Worm (Caenorhabditis elegans) whole organism, L2 larva: Measurements from ENCODE around the gene prx-1.

Experiments used
- lin-11 ChIP-seq: fragments of 150-350 bp; sonication (generic microtip); optimal IDR thresholded peaks from 2 replicates; lab custom pipeline; 2014; ENCODE audit warnings: missing biosample characterization, missing genetic modification characterization, inconsistent platforms, mixed read lengths
- nhr-237 ChIP-seq: fragments of 150-350 bp; optimal IDR thresholded peaks from 2 replicates; lab custom pipeline; 2014; ENCODE audit warnings: missing biosample characterization, missing genetic modification characterization
- snpc-4 ChIP-seq: fragments of 150-350 bp; optimal IDR thresholded peaks from 2 replicates; lab custom pipeline; 2014; ENCODE audit warnings: missing biosample characterization, missing genetic modification characterization
- zag-1 ChIP-seq: fragments of 150-350 bp; optimal IDR thresholded peaks from 2 replicates; lab custom pipeline; 2014; ENCODE audit warnings: missing biosample characterization, missing genetic modification characterization

DNA sequence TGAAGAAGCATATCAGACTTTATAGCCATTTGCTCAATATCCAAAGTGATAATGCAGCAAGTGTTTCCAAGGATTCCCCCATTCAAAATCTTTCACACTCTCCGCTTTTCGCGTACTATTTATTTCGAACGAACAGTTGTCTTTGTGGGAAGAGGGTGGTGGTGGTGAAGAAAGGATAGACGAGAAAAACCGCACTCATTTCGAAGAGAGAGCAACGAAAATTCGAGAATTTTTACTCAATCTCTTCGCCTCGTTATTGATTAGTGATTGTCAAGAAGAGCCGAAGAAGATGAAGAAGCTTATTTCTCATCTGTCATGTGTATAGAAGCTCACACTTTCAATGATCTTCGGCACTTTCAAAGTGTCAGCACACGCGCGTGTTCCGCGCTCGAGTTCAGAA lies 25.8 kb upstream of the prx-1 start:
- TF ChIP-seq nhr-237, result no peak
- TF ChIP-seq lin-11 (tag; lab: Kevin White, UChicago), result no peak
- no peak for TF ChIP-seq snpc-4 (tag; lab: Kevin White, UChicago)
- TF ChIP-seq zag-1 (tag; lab: Kevin White, UChicago), result no peak
